Worm (Caenorhabditis elegans): ENCODE results near the gene F39F10.4.
"Not testable (repeated sequence)": the region's sequence is repeated elsewhere in the genome, so short reads cannot be mapped to it uniquely, and the experiment has no call there.

The F39F10.4 gene

DNA sequence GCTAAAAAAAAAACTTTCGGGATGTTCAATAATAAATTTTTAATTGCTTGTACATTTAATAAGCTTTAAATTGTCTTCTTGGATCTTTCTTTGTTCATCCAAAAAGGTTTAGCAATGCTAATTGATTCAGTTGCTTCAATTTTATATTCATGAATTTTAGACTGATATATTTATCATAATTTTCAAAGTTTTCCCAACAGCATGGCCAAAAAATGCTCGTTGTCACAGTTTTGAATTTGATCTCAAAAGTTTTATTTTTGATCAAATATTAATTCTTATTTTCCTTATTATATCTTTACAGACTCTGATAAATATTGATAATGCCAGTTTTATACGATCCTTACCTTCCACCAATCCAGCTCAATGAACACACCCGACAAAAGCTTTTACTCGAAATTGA, 18.0 kb upstream of the F39F10.4 start, which contains the start of gene fbxb-114:
Gene fbxb-114 (plus strand): TSS at position 301 of the 400 bp plus-strand sequence.
- no peak for TF ChIP-seq cnd-1 (tag; optimal IDR thresholded peaks at IDR 0.05)
- no peak for TF ChIP-seq ztf-11 (tag; optimal IDR thresholded peaks at IDR 0.05)
- no peak for TF ChIP-seq mls-2 (tag; optimal IDR thresholded peaks at IDR 0.05)
- TF ChIP-seq bed-3 (GFP tag; optimal IDR thresholded peaks at IDR 0.05), result no peak
- no peak for TF ChIP-seq mab-5 (tag; optimal IDR thresholded peaks at IDR 0.05)
- no peak for TF ChIP-seq drap-1 (GFP tag; optimal IDR thresholded peaks at IDR 0.05)
- TF ChIP-seq snpc-4 (tag; optimal IDR thresholded peaks at IDR 0.05), result no peak
- no peak for TF ChIP-seq unc-120 (tag; optimal IDR thresholded peaks at IDR 0.05; ENCODE audit: poor library complexity, severe bottlenecking)
- TF ChIP-seq nhr-2 (tag; optimal IDR thresholded peaks at IDR 0.05), result no peak
- no peak for TF ChIP-seq lin-13 (tag; optimal IDR thresholded peaks at IDR 0.05)
- no peak for TF ChIP-seq unc-39 (tag; optimal IDR thresholded peaks at IDR 0.05)

- no peak for TF ChIP-seq pha-4 (tag; optimal IDR thresholded peaks at IDR 0.05)
- TF ChIP-seq M03D4.4 (tag; optimal IDR thresholded peaks at IDR 0.05), result no peak
- no peak for TF ChIP-seq blmp-1 (tag; optimal IDR thresholded peaks at IDR 0.05)
- TF ChIP-seq sem-2 (GFP tag; optimal IDR thresholded peaks at IDR 0.05), result no peak
These were observed 15.9 kb upstream of the F39F10.4 start for ce11 chrX:16919468-16919867.

DNA sequence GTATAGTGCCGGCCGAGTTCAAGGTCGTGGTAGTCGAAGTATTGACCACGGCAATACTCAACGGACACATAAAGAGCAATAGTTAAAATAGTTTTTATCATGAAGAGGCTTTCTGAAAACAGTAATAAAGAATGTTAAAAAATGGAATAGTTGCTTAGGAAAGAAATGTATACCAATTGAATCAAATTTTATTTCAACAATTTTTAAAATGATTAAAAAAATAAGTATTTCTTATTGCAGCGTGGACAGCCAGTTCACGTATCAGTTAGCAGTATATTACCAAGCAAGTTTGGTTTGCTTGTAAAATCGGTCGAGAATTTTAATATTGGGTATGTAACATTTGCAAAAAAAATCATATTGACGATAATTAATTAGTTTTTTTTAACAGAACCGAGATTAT, 10.2 kb upstream of the F39F10.4 start, which contains the start of gene F39F10.5:
Gene F39F10.5 (minus strand): TSS at position 101 of the 400 bp plus-strand sequence.
- not testable (repeated sequence) for TF ChIP-seq sptf-1 (tag; optimal IDR thresholded peaks at IDR 0.05); bed-3 (GFP tag; optimal IDR thresholded peaks at IDR 0.05); zip-8 (tag; optimal IDR thresholded peaks at IDR 0.05)

- TF ChIP-seq mls-2 (tag; optimal IDR thresholded peaks at IDR 0.05), result no peak
- no peak for TF ChIP-seq nhr-12 (tag; optimal IDR thresholded peaks at IDR 0.05)
- TF ChIP-seq blmp-1 (tag; optimal IDR thresholded peaks at IDR 0.05), result no peak
- no peak for TF ChIP-seq nhr-28 (tag; optimal IDR thresholded peaks at IDR 0.05)
- TF ChIP-seq pha-4 (tag; optimal IDR thresholded peaks at IDR 0.05), result no peak
- TF ChIP-seq mab-5 (tag; optimal IDR thresholded peaks at IDR 0.05), result no peak
- no peak for TF ChIP-seq elt-1 (tag; optimal IDR thresholded peaks at IDR 0.05; ENCODE audit: borderline replicate concordance, insufficient read depth)
- no peak for TF ChIP-seq zip-8 (tag; optimal IDR thresholded peaks at IDR 0.05)
- TF ChIP-seq ces-1 (GFP tag; optimal IDR thresholded peaks at IDR 0.05), result no peak
- TF ChIP-seq unc-39 (tag; optimal IDR thresholded peaks at IDR 0.05), result no peak
- no peak for TF ChIP-seq bed-3 (GFP tag; optimal IDR thresholded peaks at IDR 0.05)
- TF ChIP-seq nhr-2 (tag; optimal IDR thresholded peaks at IDR 0.05), result no peak
- TF ChIP-seq elt-3 (tag; optimal IDR thresholded peaks at IDR 0.05), result no peak
- TF ChIP-seq ztf-11 (tag; optimal IDR thresholded peaks at IDR 0.05), result no peak
- no peak for TF ChIP-seq flh-1 (GFP tag; optimal IDR thresholded peaks at IDR 0.05)
- no peak for TF ChIP-seq M03D4.4 (tag; optimal IDR thresholded peaks at IDR 0.05)
- no peak for TF ChIP-seq unc-62 (GFP tag; optimal IDR thresholded peaks at IDR 0.05)
- TF ChIP-seq cnd-1 (tag; optimal IDR thresholded peaks at IDR 0.05), result no peak
- no peak for TF ChIP-seq lin-32 (GFP tag; optimal IDR thresholded peaks at IDR 0.05)
These were observed 862 bp downstream of the F39F10.4 start for ce11 chrX:16902657-16903056.

DNA sequence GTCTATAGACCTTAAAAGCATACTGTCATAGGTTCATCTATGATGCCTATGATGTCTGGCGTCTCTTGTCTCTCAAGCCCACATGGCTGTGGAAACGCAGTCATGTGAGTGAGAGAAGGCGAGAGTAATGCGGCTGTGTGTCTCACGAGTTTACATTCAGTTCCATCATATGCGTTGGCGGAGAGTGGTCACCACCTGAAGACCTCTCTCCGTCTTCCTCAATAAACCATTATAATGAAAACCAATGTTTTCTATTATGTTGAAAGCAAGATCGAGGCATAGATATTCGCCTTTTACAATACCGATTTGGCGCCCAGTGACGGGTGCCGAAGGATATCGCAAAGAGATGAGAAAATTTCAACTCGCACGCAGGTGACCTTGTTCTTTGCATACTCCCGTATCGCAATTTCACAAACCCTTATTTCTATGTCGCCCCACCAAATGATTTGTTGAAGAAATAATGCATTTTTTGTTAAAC, 1.6 kb downstream of the F39F10.4 start:
- TF ChIP-seq unc-120 (tag; optimal IDR thresholded peaks at IDR 0.05; ENCODE audit: poor library complexity, severe bottlenecking), result peak; percentile 28

DNA sequence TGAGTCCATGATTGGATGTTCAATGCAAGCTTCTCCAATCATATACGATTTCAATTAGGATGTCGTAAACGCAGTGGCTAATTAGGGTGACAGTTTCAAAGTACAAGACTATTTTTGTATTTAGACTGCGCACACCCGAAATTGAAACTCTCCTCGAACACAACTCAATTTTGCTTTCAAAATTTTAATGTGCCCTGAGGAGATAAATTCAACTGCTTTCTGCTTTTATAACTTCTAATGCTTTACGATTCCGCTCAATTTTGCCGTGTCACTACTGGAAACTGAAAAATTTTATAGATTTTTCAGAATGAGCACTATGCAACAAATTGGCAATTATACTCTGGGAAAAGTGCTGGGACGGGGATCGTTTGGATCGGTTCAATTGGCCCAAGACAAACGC, 8.9 kb downstream of the F39F10.4 start, which contains the start of gene F39F10.2:
Gene F39F10.2 (plus strand): TSS at position 301 of the 400 bp plus-strand sequence.
- no peak for TF ChIP-seq tbx-8 (GFP tag; optimal IDR thresholded peaks at IDR 0.05)
- no peak for TF ChIP-seq nhr-12 (tag; optimal IDR thresholded peaks at IDR 0.05)
- TF ChIP-seq ceh-39 (tag; optimal IDR thresholded peaks at IDR 0.05), result no peak
- no peak for TF ChIP-seq hlh-1 (tag; optimal IDR thresholded peaks at IDR 0.05)
- no peak for TF ChIP-seq pha-4 (tag; optimal IDR thresholded peaks at IDR 0.05)
- no peak for TF ChIP-seq nhr-237 (tag; optimal IDR thresholded peaks at IDR 0.05)
- TF ChIP-seq mls-2 (tag; optimal IDR thresholded peaks at IDR 0.05), result no peak
- TF ChIP-seq sptf-1 (tag; optimal IDR thresholded peaks at IDR 0.05), result no peak
- no peak for TF ChIP-seq lin-32 (GFP tag; optimal IDR thresholded peaks at IDR 0.05)
- no peak for TF ChIP-seq unc-120 (tag; optimal IDR thresholded peaks at IDR 0.05; ENCODE audit: poor library complexity, severe bottlenecking)
- TF ChIP-seq unc-62 (GFP tag; optimal IDR thresholded peaks at IDR 0.05), result no peak

Data from whole organism, mixed stage, embryonic.